Fruit fly (Drosophila melanogaster): Measurements from ENCODE around the gene NetA.

Gene NetA

dm6 chrX:14588996-14589621 lies 64.6 kb downstream of the NetA start (continued):
- TF ChIP-seq CG11504 (tag; optimal IDR thresholded peaks at IDR 0.05), result peak; percentile 35
- no peak for TF ChIP-seq CG30431 (GFP tag; optimal IDR thresholded peaks at IDR 0.05)
- TF ChIP-seq CG1233 (GFP tag; optimal IDR thresholded peaks at IDR 0.05), result no peak
- TF ChIP-seq CG17359 (tag; optimal IDR thresholded peaks at IDR 0.05), result peak; percentile 1
- TF ChIP-seq pnt (GFP tag; optimal IDR thresholded peaks at IDR 0.05), result no peak
- TF ChIP-seq hb (GFP tag; IDR thresholded peaks at IDR 0.05; ENCODE audit: partially characterized antibody), result no peak
- TF ChIP-seq grau (tag; optimal IDR thresholded peaks at IDR 0.05), result peak; percentile 5
- no peak for TF ChIP-seq tio (GFP tag; optimal IDR thresholded peaks at IDR 0.05)
- no peak for TF ChIP-seq CG5953 (GFP tag; IDR thresholded peaks at IDR 0.05)
- TF ChIP-seq CG3281 (GFP tag; optimal IDR thresholded peaks at IDR 0.05), result peak; percentile 27
- TF ChIP-seq ttk (GFP tag; IDR thresholded peaks at IDR 0.05), result no peak
- 0 out of 2 replicates have a peak, but pooled peaks have one; percentile 18 for TF ChIP-seq E2f1 (GFP tag; IDR thresholded peaks at IDR 0.05)
- peak; percentile 38 for TF ChIP-seq Meics (GFP tag; optimal IDR thresholded peaks at IDR 0.05)
- peak; percentile 58 for TF ChIP-seq lab (GFP tag; optimal IDR thresholded peaks at IDR 0.05)
- TF ChIP-seq CG1647 (GFP tag; optimal IDR thresholded peaks at IDR 0.05), result no peak
- no peak for TF ChIP-seq mld (GFP tag; IDR thresholded peaks at IDR 0.05; ENCODE audit: partially characterized antibody)
- no peak for TF ChIP-seq Optix (GFP tag; IDR thresholded peaks at IDR 0.05)
- no peak for TF ChIP-seq CG17568 (GFP tag; optimal IDR thresholded peaks at IDR 0.05)
- no peak for TF ChIP-seq Opbp (GFP tag; IDR thresholded peaks at IDR 0.05; ENCODE audit: partially characterized antibody)
- TF ChIP-seq zfh2 (GFP tag; optimal IDR thresholded peaks at IDR 0.05), result no peak
- TF ChIP-seq Side (GFP tag; optimal IDR thresholded peaks at IDR 0.05), result no peak
- no peak for TF ChIP-seq kay (GFP tag; optimal IDR thresholded peaks at IDR 0.05)
- TF ChIP-seq PHDP (tag; optimal IDR thresholded peaks at IDR 0.05), result no peak
- no peak for TF ChIP-seq Oli (tag; optimal IDR thresholded peaks at IDR 0.05)
- TF ChIP-seq Atf6 (GFP tag; IDR thresholded peaks at IDR 0.05), result 0 out of 2 replicates have a peak, but pooled peaks have one; percentile 35
- no peak for TF ChIP-seq CG14860 (GFP tag; IDR thresholded peaks at IDR 0.05; ENCODE audit: partially characterized antibody)
- no peak for TF ChIP-seq CG34224 (GFP tag; IDR thresholded peaks at IDR 0.05; ENCODE audit: partially characterized antibody)
- peak; percentile 40 for TF ChIP-seq Fer1 (GFP tag; optimal IDR thresholded peaks at IDR 0.05)
- TF ChIP-seq CG2875 (GFP tag; optimal IDR thresholded peaks at IDR 0.05), result no peak
- TF ChIP-seq gem (tag; optimal IDR thresholded peaks at IDR 0.05), result peak; percentile 24
- no peak for TF ChIP-seq CoRest (tag; optimal IDR thresholded peaks at IDR 0.05)
- no peak for TF ChIP-seq Mes4 (GFP tag; optimal IDR thresholded peaks at IDR 0.05)
- TF ChIP-seq NC2α (GFP tag; optimal IDR thresholded peaks at IDR 0.05), result no peak
- TF ChIP-seq Hmr (GFP tag; optimal IDR thresholded peaks at IDR 0.05), result peak; percentile 26
- no peak for TF ChIP-seq CG13624 (GFP tag; optimal IDR thresholded peaks at IDR 0.05)
- no peak for TF ChIP-seq CrebB (tag; optimal IDR thresholded peaks at IDR 0.05)
- TF ChIP-seq dmrt99B (tag; optimal IDR thresholded peaks at IDR 0.05), result peak; percentile 31
- no peak for TF ChIP-seq abd-A (tag; optimal IDR thresholded peaks at IDR 0.05)
- TF ChIP-seq pros (GFP tag; optimal IDR thresholded peaks at IDR 0.05), result no peak
- TF ChIP-seq CG13296 (GFP tag; optimal IDR thresholded peaks at IDR 0.05), result peak; percentile 26
- TF ChIP-seq CG10979 (tag; optimal IDR thresholded peaks at IDR 0.05), result no peak
- TF ChIP-seq Fer3 (tag; optimal IDR thresholded peaks at IDR 0.05), result peak; percentile 6
- 0 out of 4 replicates have a peak, but pooled peaks have one; percentile 36 for TF ChIP-seq chinmo (GFP tag; IDR thresholded peaks at IDR 0.05; ENCODE audit: partially characterized antibody)
- no peak for TF ChIP-seq stwl (tag; optimal IDR thresholded peaks at IDR 0.05)
- TF ChIP-seq CG13894 (tag; optimal IDR thresholded peaks at IDR 0.05), result no peak
- TF ChIP-seq corto (GFP tag; optimal IDR thresholded peaks at IDR 0.05), result no peak
- no peak for TF ChIP-seq z (GFP tag; IDR thresholded peaks at IDR 0.05)
- no peak for TF ChIP-seq trem (tag; optimal IDR thresholded peaks at IDR 0.05)
- peak; percentile 10 for TF ChIP-seq phol (tag; optimal IDR thresholded peaks at IDR 0.05)
